Worm (Caenorhabditis elegans) whole organism, L2 larva: Measurements from ENCODE around the gene W01H2.2.

Experiments used
- C34F6.9 ChIP-seq: fragments of 150-350 bp; optimal IDR thresholded peaks from 2 replicates; lab custom pipeline; 2014; ENCODE audit warnings: missing biosample characterization, missing genetic modification characterization
- ama-1 ChIP-seq: fragments of 150-350 bp; optimal IDR thresholded peaks from 2 replicates; lab custom pipeline; 2018; ENCODE audit warnings: inconsistent platforms
- blmp-1 ChIP-seq: sonication (generic microtip); optimal IDR thresholded peaks from 2 replicates; lab custom pipeline; 2017; ENCODE audit warnings: missing genetic modification characterization, mild to moderate bottlenecking, missing compliant biosample characterization, antibody characterized with exemption, moderate library complexity; ENCODE audit not compliant: insufficient read depth
- mab-5 ChIP-seq: fragments of 150-350 bp; optimal IDR thresholded peaks from 2 replicates; lab custom pipeline; 2014; ENCODE audit warnings: missing biosample characterization, missing genetic modification characterization
- mdl-1 ChIP-seq, 2 experiments: fragments of 150-350 bp in 1 of 2; sonication (generic microtip) in 1 of 2; optimal IDR thresholded peaks; 2 replicates each; lab custom pipeline; 2017; ENCODE audit warnings: missing biosample characterization in 2 of 2, missing genetic modification characterization in 2 of 2
- sem-4 ChIP-seq: fragments of 150-350 bp; optimal IDR thresholded peaks from 2 replicates; lab custom pipeline; 2014; ENCODE audit warnings: missing biosample characterization, missing genetic modification reagents, missing genetic modification characterization
- unc-55 ChIP-seq: fragments of 150-350 bp; sonication (generic microtip); optimal IDR thresholded peaks from 3 replicates; lab custom pipeline; 2014; ENCODE audit warnings: missing biosample characterization, missing genetic modification reagents, missing genetic modification characterization
- unc-62 ChIP-seq: fragments of 150-350 bp; optimal IDR thresholded peaks from 2 replicates; lab custom pipeline; 2014; ENCODE audit warnings: missing biosample characterization, missing genetic modification reagents, missing genetic modification characterization
- ztf-11 ChIP-seq: sonication (generic microtip); optimal IDR thresholded peaks from 2 replicates; lab custom pipeline; 2017; ENCODE audit warnings: missing biosample characterization, missing genetic modification characterization
- ztf-4 ChIP-seq: fragments of 150-350 bp; optimal IDR thresholded peaks from 2 replicates; lab custom pipeline; 2014; ENCODE audit warnings: missing biosample characterization, missing genetic modification characterization

DNA sequence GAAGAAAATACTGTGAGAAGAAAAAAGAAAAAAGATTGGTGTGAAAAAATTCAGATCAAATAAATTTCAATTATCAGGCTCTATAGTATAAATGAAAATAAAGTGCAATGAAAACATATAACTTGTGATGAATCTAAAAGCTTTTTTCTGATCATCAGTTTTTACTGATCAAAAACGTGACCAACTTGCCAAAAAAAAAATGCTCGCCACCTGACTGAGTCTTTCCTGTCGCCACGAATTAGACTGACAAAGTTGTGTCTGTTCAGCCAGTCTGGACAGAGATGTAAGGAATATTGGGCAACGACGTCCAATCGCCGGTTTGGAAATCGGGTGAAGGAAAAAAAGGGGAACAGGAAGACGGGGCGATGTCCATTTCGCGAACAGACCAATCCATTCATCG lies 1.2 kb upstream of the W01H2.2 start:
- no peak for TF ChIP-seq mab-5 (tag; lab: Kevin White, UChicago)
- no peak for TF ChIP-seq sem-4
- TF ChIP-seq blmp-1 (tag; lab: Kevin White, UChicago), result no peak
- TF ChIP-seq ama-1, result no peak
- no peak for TF ChIP-seq unc-55 (GFP tag; lab: Kevin White, UChicago)
- TF ChIP-seq ztf-11, result no peak
- TF ChIP-seq unc-62 (GFP tag; lab: Kevin White, UChicago), result no peak
- TF ChIP-seq mdl-1 (tag; optimal IDR thresholded peaks at IDR 0.05; lab: Kevin White, UChicago), result no peak
- TF ChIP-seq C34F6.9 (tag; lab: Kevin White, UChicago), result peak; percentile 10
- no peak for TF ChIP-seq ztf-4 (tag; lab: Kevin White, UChicago)
